Worm (Caenorhabditis elegans) whole organism, L1 larva: ENCODE results near the gene ivns-1.

Source experiments
- C16A3.4 ChIP-seq: fragments of 150-350 bp; optimal IDR thresholded peaks from 2 replicates; lab custom pipeline; 2014; ENCODE audit warnings: missing biosample characterization, missing genetic modification characterization
- C34B4.2 ChIP-seq: sonication (generic microtip); optimal IDR thresholded peaks from 2 replicates; lab custom pipeline; 2017; ENCODE audit warnings: mild to moderate bottlenecking, missing genetic modification characterization, missing compliant biosample characterization
- alr-1 ChIP-seq: fragments of 200-800 bp; sonication (Bioruptor generic); optimal IDR thresholded peaks from 2 replicates; lab custom pipeline; 2018; ENCODE audit warnings: borderline replicate concordance, mild to moderate bottlenecking, missing genetic modification characterization, missing compliant biosample characterization
- aly-2 ChIP-seq: fragments of 150-350 bp; optimal IDR thresholded peaks from 2 replicates; lab custom pipeline; 2014; ENCODE audit warnings: missing biosample characterization, missing genetic modification characterization
- ceh-63 ChIP-seq: fragments of 200-800 bp; sonication (Bioruptor generic); optimal IDR thresholded peaks from 2 replicates; lab custom pipeline; 2018; ENCODE audit warnings: mild to moderate bottlenecking, missing genetic modification characterization, missing compliant biosample characterization
- ces-1 ChIP-seq: fragments of 150-350 bp; optimal IDR thresholded peaks from 2 replicates; lab custom pipeline; 2014; ENCODE audit warnings: missing biosample characterization, missing genetic modification reagents, missing genetic modification characterization
- efl-1 ChIP-seq, 4 experiments: fragments of 150-350 bp; optimal IDR thresholded peaks in 3 of 4; peaks in 1 of 4; 1 replicate in 1 of 4; 2 replicates in 3 of 4; lab custom pipeline; 2014; ENCODE audit warnings: missing biosample characterization in 2 of 4, missing genetic modification characterization in 2 of 4, missing genetic modification reagents in 2 of 4
- efl-3 ChIP-seq: fragments of 200-800 bp; sonication (Bioruptor generic); optimal IDR thresholded peaks from 2 replicates; lab custom pipeline; 2018; ENCODE audit warnings: mild to moderate bottlenecking, missing genetic modification characterization, missing compliant biosample characterization
- egl-13 ChIP-seq: sonication (generic microtip); optimal IDR thresholded peaks from 2 replicates; lab custom pipeline; 2016; ENCODE audit warnings: missing genotype, missing genetic modification reagents, missing genetic modification characterization, missing compliant biosample characterization
- elt-2 ChIP-seq: sonication (generic microtip); optimal IDR thresholded peaks from 2 replicates; lab custom pipeline; 2016; ENCODE audit warnings: missing genetic modification characterization, mild to moderate bottlenecking, inconsistent platforms, missing compliant biosample characterization, missing genetic modification reagents
- elt-3 ChIP-seq, 6 experiments: fragments of 150-350 bp in 1 of 6; sonication (generic microtip); optimal IDR thresholded peaks; 2 replicates each; lab custom pipeline; 2017 to 2018; ENCODE audit warnings: missing biosample characterization in 6 of 6, missing genetic modification characterization in 6 of 6, inconsistent platforms in 1 of 6
- fkh-10 ChIP-seq: sonication (generic microtip); optimal IDR thresholded peaks from 2 replicates; lab custom pipeline; 2017; ENCODE audit warnings: missing biosample characterization, missing genetic modification reagents, missing genetic modification characterization
- fkh-4 ChIP-seq: sonication (generic microtip); optimal IDR thresholded peaks from 2 replicates; lab custom pipeline; 2016; ENCODE audit warnings: missing compliant biosample characterization, missing genetic modification characterization, borderline replicate concordance
- fkh-8 ChIP-seq: sonication (generic microtip); optimal IDR thresholded peaks from 2 replicates; lab custom pipeline; 2016; ENCODE audit warnings: mild to moderate bottlenecking, missing genetic modification characterization, missing compliant biosample characterization
- grh-1 ChIP-seq: fragments of 200-800 bp; sonication (Bioruptor generic); IDR thresholded peaks from 2 replicates; pipeline ENCODE4 v1.3.6; 2022; ENCODE audit warnings: missing genetic modification reagents, missing genetic modification characterization, missing compliant biosample characterization
- hlh-4 ChIP-seq: sonication (generic microtip); optimal IDR thresholded peaks from 2 replicates; lab custom pipeline; 2016; ENCODE audit warnings: mild to moderate bottlenecking, missing genetic modification characterization, missing compliant biosample characterization
- irx-1 ChIP-seq: sonication (generic microtip); optimal IDR thresholded peaks from 2 replicates; lab custom pipeline; 2016; ENCODE audit warnings: missing genetic modification characterization, missing compliant biosample characterization
- isw-1 ChIP-seq: fragments of 200-800 bp; sonication (Bioruptor generic); IDR thresholded peaks from 2 replicates; pipeline ENCODE4 v1.3.6; 2022; ENCODE audit warnings: missing genetic modification characterization, missing compliant biosample characterization
- jun-1 ChIP-seq: fragments of 150-350 bp; optimal IDR thresholded peaks from 2 replicates; lab custom pipeline; 2014; ENCODE audit warnings: missing biosample characterization, missing genetic modification reagents, missing genetic modification characterization
- lin-13 ChIP-seq: fragments of 150-350 bp; optimal IDR thresholded peaks from 2 replicates; lab custom pipeline; 2014; ENCODE audit warnings: missing biosample characterization, missing genetic modification reagents, missing genetic modification characterization
- lin-14 ChIP-seq: fragments of 200-800 bp; sonication (Bioruptor generic); optimal IDR thresholded peaks from 2 replicates; lab custom pipeline; 2018; ENCODE audit warnings: mild to moderate bottlenecking, missing genetic modification characterization, moderate library complexity, missing compliant biosample characterization
- lin-35 ChIP-seq, 2 experiments: fragments of 150-350 bp; optimal IDR thresholded peaks; 2 replicates each; lab custom pipeline; 2014; ENCODE audit warnings: missing biosample characterization in 2 of 2, missing genetic modification characterization in 2 of 2, missing genetic modification reagents in 2 of 2
- lir-3 ChIP-seq: sonication (generic microtip); optimal IDR thresholded peaks from 2 replicates; lab custom pipeline; 2016; ENCODE audit warnings: mild to moderate bottlenecking, missing genetic modification characterization, moderate library complexity, missing compliant biosample characterization; ENCODE audit not compliant: poor library complexity
- lsy-2 ChIP-seq, 2 experiments: fragments of 150-350 bp; optimal IDR thresholded peaks; 2 replicates each; lab custom pipeline; 2014; ENCODE audit warnings: missing biosample characterization in 2 of 2, missing genetic modification characterization in 2 of 2
- mdl-1 ChIP-seq, 2 experiments: fragments of 150-350 bp; optimal IDR thresholded peaks; 2 replicates each; lab custom pipeline; 2014 to 2017; ENCODE audit warnings: missing biosample characterization in 2 of 2, missing genetic modification characterization in 2 of 2, inconsistent platforms in 1 of 2
- mep-1 ChIP-seq: fragments of 150-350 bp; optimal IDR thresholded peaks from 2 replicates; lab custom pipeline; 2014; ENCODE audit warnings: missing biosample characterization, missing genetic modification characterization
- nhr-12 ChIP-seq: sonication (generic microtip); optimal IDR thresholded peaks from 2 replicates; lab custom pipeline; 2017; ENCODE audit warnings: missing biosample characterization, missing genetic modification characterization
- nhr-19 ChIP-seq: fragments of 200-800 bp; sonication (Bioruptor generic); conservative IDR thresholded peaks from 2 replicates; pipeline ENCODE4 v1.3.6; 2022; ENCODE audit warnings: missing genetic modification characterization, missing compliant biosample characterization
- nhr-20 ChIP-seq: sonication (generic microtip); optimal IDR thresholded peaks from 2 replicates; lab custom pipeline; 2016; ENCODE audit warnings: mild to moderate bottlenecking, missing genetic modification characterization, missing compliant biosample characterization
- nhr-28 ChIP-seq: fragments of 150-350 bp; optimal IDR thresholded peaks from 2 replicates; lab custom pipeline; 2014; ENCODE audit warnings: missing biosample characterization, missing genetic modification characterization
- nhr-71 ChIP-seq: sonication (generic microtip); optimal IDR thresholded peaks from 2 replicates; lab custom pipeline; 2016; ENCODE audit warnings: mild to moderate bottlenecking, missing genetic modification characterization, moderate library complexity, missing compliant biosample characterization
- nhr-77 ChIP-seq: fragments of 150-350 bp; optimal IDR thresholded peaks from 2 replicates; lab custom pipeline; 2014; ENCODE audit warnings: missing biosample characterization, missing genetic modification characterization
- nhr-84 ChIP-seq: sonication (generic microtip); optimal IDR thresholded peaks from 2 replicates; lab custom pipeline; 2017; ENCODE audit warnings: missing biosample characterization, missing genetic modification characterization
- nhr-85 ChIP-seq: sonication (generic microtip); peaks from one replicate; lab custom pipeline; 2016; ENCODE audit warnings: missing genetic modification characterization, inconsistent platforms, missing compliant biosample characterization
- nhr-90 ChIP-seq: sonication (generic microtip); optimal IDR thresholded peaks from 2 replicates; lab custom pipeline; 2016; ENCODE audit warnings: mild to moderate bottlenecking, missing genetic modification characterization, missing compliant biosample characterization; ENCODE audit not compliant: poor library complexity
- pax-3 ChIP-seq: fragments of 200-800 bp; sonication (Bioruptor generic); optimal IDR thresholded peaks from 2 replicates; lab custom pipeline; 2018; ENCODE audit warnings: mild to moderate bottlenecking, missing genetic modification characterization, moderate library complexity, missing compliant biosample characterization
- rnt-1 ChIP-seq: sonication (generic microtip); optimal IDR thresholded peaks from 2 replicates; lab custom pipeline; 2016; ENCODE audit warnings: mild to moderate bottlenecking, missing genetic modification characterization, moderate library complexity, missing compliant biosample characterization
- snu-23 ChIP-seq: sonication (generic microtip); optimal IDR thresholded peaks from 2 replicates; lab custom pipeline; 2016; ENCODE audit warnings: missing genetic modification characterization, missing compliant biosample characterization
- sox-4 ChIP-seq: sonication (generic microtip); optimal IDR thresholded peaks from 2 replicates; lab custom pipeline; 2016; ENCODE audit warnings: missing genetic modification characterization, missing compliant biosample characterization
- sptf-1 ChIP-seq: fragments of 150-350 bp; optimal IDR thresholded peaks from 2 replicates; lab custom pipeline; 2014; ENCODE audit warnings: missing biosample characterization, missing genetic modification characterization
- sup-37 ChIP-seq: fragments of 200-800 bp; sonication (Bioruptor generic); optimal IDR thresholded peaks from 2 replicates; lab custom pipeline; 2018; ENCODE audit warnings: mild to moderate bottlenecking, missing genetic modification characterization, missing compliant biosample characterization
- tbx-2 ChIP-seq: sonication (generic microtip); optimal IDR thresholded peaks from 2 replicates; lab custom pipeline; 2016; ENCODE audit warnings: missing genetic modification characterization, missing compliant biosample characterization
- unc-30 ChIP-seq: sonication (generic microtip); optimal IDR thresholded peaks from 2 replicates; lab custom pipeline; 2017; ENCODE audit warnings: missing biosample characterization, missing genetic modification characterization
- unc-86 ChIP-seq: sonication (generic microtip); optimal IDR thresholded peaks from 2 replicates; lab custom pipeline; 2016; ENCODE audit warnings: missing genetic modification characterization, missing compliant biosample characterization
- vab-15 ChIP-seq: sonication (generic microtip); optimal IDR thresholded peaks from 2 replicates; lab custom pipeline; 2017; ENCODE audit warnings: missing genotype, mild to moderate bottlenecking, missing genetic modification characterization, missing compliant biosample characterization
- zag-1 ChIP-seq: fragments of 150-350 bp; optimal IDR thresholded peaks from 2 replicates; lab custom pipeline; 2014; ENCODE audit warnings: missing biosample characterization, missing genetic modification characterization

ivns-1 gene

DNA sequence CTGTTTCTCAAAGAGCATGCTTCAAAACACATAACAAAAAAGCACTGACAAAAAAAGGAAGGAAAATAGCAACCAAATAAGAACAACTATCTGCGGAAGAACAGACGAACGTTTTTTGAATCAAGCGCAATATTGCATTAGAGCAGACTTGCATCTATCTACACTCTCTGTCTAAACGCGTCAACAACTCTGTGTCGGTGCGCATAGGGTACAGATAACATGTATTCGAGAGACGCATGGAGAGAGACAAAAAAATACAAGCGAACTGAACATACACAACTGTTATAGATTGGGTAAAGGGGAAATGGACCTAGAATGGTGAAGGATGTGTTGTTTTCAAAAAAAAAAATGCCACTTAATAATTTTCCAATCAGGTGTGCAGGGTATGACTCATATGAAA, 856 bp upstream of the ivns-1 start (continued):
- no peak for TF ChIP-seq sox-4 (tag; lab: Kevin White, UChicago)
- TF ChIP-seq C34B4.2, result no peak
- TF ChIP-seq grh-1, result no peak
- TF ChIP-seq lin-13 (GFP tag; lab: Kevin White, UChicago), result no peak
- no peak for TF ChIP-seq egl-13 (tag; lab: Kevin White, UChicago)
- no peak for TF ChIP-seq irx-1 (tag; lab: Kevin White, UChicago)
- TF ChIP-seq isw-1 (GFP tag; lab: Robert Waterston, UW), result no peak
- TF ChIP-seq nhr-90 (tag; lab: Kevin White, UChicago), result peak; percentile 42
- TF ChIP-seq sptf-1, result no peak
- no peak for TF ChIP-seq zag-1 (tag; lab: Kevin White, UChicago)
- no peak for TF ChIP-seq fkh-10 (GFP tag; lab: Kevin White, UChicago)
- TF ChIP-seq hlh-4, result no peak
- TF ChIP-seq mep-1, result peak; percentile 62
- TF ChIP-seq aly-2 (tag; lab: Kevin White, UChicago), result no peak

ce11 chrX:12632657-12633056, 1.5 kb downstream of the ivns-1 start:
- TF ChIP-seq efl-1 (optimal IDR thresholded peaks at IDR 0.05; lab: Kevin White, UChicago), result no peak
- TF ChIP-seq efl-1 (GFP tag; optimal IDR thresholded peaks at IDR 0.05 in 1 of 2; lab: Kevin White, UChicago), result peak in 1 of 2 experiments; percentile 30
- TF ChIP-seq ces-1 (GFP tag; lab: Kevin White, UChicago), result peak; percentile 23
- TF ChIP-seq lin-14 (GFP tag; lab: Kevin White, UChicago), result peak; percentile 48
- TF ChIP-seq unc-86 (tag; lab: Kevin White, UChicago), result peak; percentile 12
- TF ChIP-seq fkh-10 (GFP tag; lab: Kevin White, UChicago), result peak; percentile 88
- no peak for TF ChIP-seq efl-3 (GFP tag; lab: Kevin White, UChicago)

ce11 chrX:12631446-12631845, 2.7 kb downstream of the ivns-1 start:
- no peak for TF ChIP-seq nhr-85 (tag; lab: Kevin White, UChicago)
- TF ChIP-seq tbx-2 (tag; lab: Kevin White, UChicago), result no peak
- peak; percentile 44 for TF ChIP-seq fkh-10 (GFP tag; lab: Kevin White, UChicago)
- TF ChIP-seq unc-30, result no peak
- no peak for TF ChIP-seq rnt-1 (tag; lab: Kevin White, UChicago)
- TF ChIP-seq pax-3 (tag; lab: Kevin White, UChicago), result no peak
- no peak for TF ChIP-seq alr-1 (tag; lab: Kevin White, UChicago)
- no peak for TF ChIP-seq vab-15 (tag; lab: Kevin White, UChicago)
- no peak for TF ChIP-seq grh-1
- no peak for TF ChIP-seq nhr-28 (tag; lab: Kevin White, UChicago)
- no peak for TF ChIP-seq lin-35 (GFP tag; optimal IDR thresholded peaks at IDR 0.05; lab: Kevin White, UChicago)
- TF ChIP-seq nhr-71 (tag; lab: Kevin White, UChicago), result no peak
- no peak for TF ChIP-seq C16A3.4
- TF ChIP-seq ceh-63 (GFP tag; lab: Kevin White, UChicago), result no peak
- no peak for TF ChIP-seq sox-4 (tag; lab: Kevin White, UChicago)
- TF ChIP-seq lin-14 (GFP tag; lab: Kevin White, UChicago), result peak; percentile 49
- TF ChIP-seq zag-1 (tag; lab: Kevin White, UChicago), result peak; percentile 10
- TF ChIP-seq lir-3, result no peak

- TF ChIP-seq sup-37 (GFP tag; lab: Kevin White, UChicago) (no peak), nhr-84 (tag; lab: Kevin White, UChicago) (no peak), lin-35 (GFP tag; optimal IDR thresholded peaks at IDR 0.05; lab: Kevin White, UChicago) (peak in 1 of 2 experiments; percentile 58), fkh-8 (tag; lab: Kevin White, UChicago) (no peak), mdl-1 (tag; optimal IDR thresholded peaks at IDR 0.05; lab: Kevin White, UChicago) (peak in 1 of 2 experiments; percentile 67), jun-1 (tag; lab: Kevin White, UChicago) (peak; percentile 46), nhr-19 (0 out of 2 replicates have a peak, but pooled peaks have one; percentile 14), nhr-12 (tag; lab: Kevin White, UChicago) (no peak), nhr-71 (tag; lab: Kevin White, UChicago) (peak; percentile 34), nhr-85 (tag; lab: Kevin White, UChicago) (peak; percentile 57), snu-23 (GFP tag; lab: Kevin White, UChicago) (peak; percentile 33), elt-2 (tag; lab: Kevin White, UChicago) (peak; percentile 59), lin-14 (GFP tag; lab: Kevin White, UChicago) (peak; percentile 63), mep-1 (peak; percentile 9), nhr-77 (tag; lab: Kevin White, UChicago) (no peak), elt-3 (tag; optimal IDR thresholded peaks at IDR 0.05; lab: Kevin White, UChicago) (peak in 4 of 6 experiments; percentile 51 to 71 (median 58)), fkh-4 (tag; lab: Kevin White, UChicago) (no peak), nhr-20 (tag; lab: Kevin White, UChicago) (peak; percentile 44), lsy-2 (tag; optimal IDR thresholded peaks at IDR 0.05; lab: Kevin White, UChicago) (peak in 1 of 2 experiments; percentile 17), vab-15 (tag; lab: Kevin White, UChicago) (no peak), rnt-1 (tag; lab: Kevin White, UChicago) (peak; percentile 1)
Observed at ce11 chrX:12630556-12630955, 3.6 kb downstream of the ivns-1 start.
